Fruit fly (Drosophila melanogaster): Measurements from ENCODE around the gene CG2126.

dm6 chr3R:31761529-31762009 is 14.9 kb downstream of the CG2126 start, which contains the start of gene Smvt:
- TF ChIP-seq Dll (optimal IDR thresholded peaks at IDR 0.05) = no peak
- TF ChIP-seq psq (optimal IDR thresholded peaks at IDR 0.05) = no peak
